Worm (Caenorhabditis elegans) whole organism, late embryonic: ENCODE measurements around the gene C31H1.5.

ENCODE experiments used
- fkh-10 ChIP-seq: fragments of 150-350 bp; optimal IDR thresholded peaks from 2 replicates; lab custom pipeline; 2014; ENCODE audit warnings: missing biosample characterization, missing genetic modification reagents, missing genetic modification characterization
- hlh-8 ChIP-seq: sonication (generic microtip); optimal IDR thresholded peaks from 2 replicates; lab custom pipeline; 2016; ENCODE audit warnings: missing genotype, missing genetic modification characterization, missing compliant biosample characterization
- nfya-1 ChIP-seq: sonication (generic microtip); optimal IDR thresholded peaks from 2 replicates; lab custom pipeline; 2017; ENCODE audit warnings: missing genetic modification characterization, mild to moderate bottlenecking, missing compliant biosample characterization, antibody characterized with exemption, moderate library complexity
- ref-2 ChIP-seq: sonication (generic microtip); optimal IDR thresholded peaks from 2 replicates; lab custom pipeline; 2016; ENCODE audit warnings: missing genetic modification characterization, missing compliant biosample characterization

DNA sequence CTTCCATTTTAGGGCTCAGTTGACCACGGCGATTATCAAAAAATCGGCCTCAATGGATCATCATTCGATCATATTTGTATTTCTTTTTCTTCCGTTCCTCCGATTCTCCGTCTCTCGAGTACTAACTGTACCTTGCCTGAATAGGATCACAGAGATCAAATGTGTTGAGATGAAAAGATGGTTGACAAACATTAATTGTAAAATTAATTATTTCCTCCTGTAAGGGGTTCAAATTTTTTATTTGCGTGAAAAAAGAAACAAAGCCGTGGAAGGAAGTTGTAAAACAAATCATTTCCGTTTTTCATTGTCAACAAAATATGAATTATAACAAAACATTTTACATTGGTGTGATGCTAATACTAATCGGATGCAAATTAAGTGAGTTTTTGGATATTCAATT, 5.6 kb downstream of the C31H1.5 start, which contains the start of gene C31H1.2:
- TF ChIP-seq ref-2 (tag; lab: Kevin White, UChicago) (no peak), fkh-10 (no peak), hlh-8 (tag; lab: Kevin White, UChicago) (no peak), nfya-1 (tag; lab: Kevin White, UChicago) (no peak)
